Worm (Caenorhabditis elegans) whole organism, midembryonic: Measurements from ENCODE around the gene K02E2.6.

ENCODE experiments used
- T22C8.4 ChIP-seq: fragments of 200-800 bp; sonication (Bioruptor generic); IDR thresholded peaks from 2 replicates; pipeline ENCODE4 v1.3.6; 2022; ENCODE audit warnings: missing genetic modification characterization, missing compliant biosample characterization
- cog-1 ChIP-seq: sonication (generic microtip); optimal IDR thresholded peaks from 2 replicates; lab custom pipeline; 2016; ENCODE audit warnings: missing genetic modification characterization, missing compliant biosample characterization
- flt-1 ChIP-seq: fragments of 200-800 bp; sonication (Bioruptor generic); IDR thresholded peaks from 2 replicates; pipeline ENCODE4 v1.3.6; 2022; ENCODE audit warnings: missing genetic modification characterization, missing compliant biosample characterization
- klf-2 ChIP-seq: fragments of 200-800 bp; sonication (Bioruptor generic); conservative IDR thresholded peaks from 2 replicates; pipeline ENCODE4 v1.3.6; 2022; ENCODE audit warnings: missing genetic modification reagents, missing genetic modification characterization, missing compliant biosample characterization
- med-1 ChIP-seq: sonication (generic microtip); optimal IDR thresholded peaks from 2 replicates; lab custom pipeline; 2017; ENCODE audit warnings: missing genetic modification characterization, mild to moderate bottlenecking, missing compliant biosample characterization, antibody characterized with exemption, missing genetic modification reagents; ENCODE audit not compliant: insufficient read depth
- ref-1 ChIP-seq: fragments of 200-800 bp; sonication (Bioruptor generic); conservative IDR thresholded peaks from 2 replicates; pipeline ENCODE4 v1.3.6; 2022; ENCODE audit warnings: missing genetic modification reagents, missing genetic modification characterization, missing compliant biosample characterization
- tab-1 ChIP-seq: fragments of 200-800 bp; sonication (Bioruptor generic); IDR thresholded peaks from 2 replicates; pipeline ENCODE4 v1.3.6; 2022; ENCODE audit warnings: missing genetic modification characterization, missing compliant biosample characterization
- ztf-23 ChIP-seq: fragments of 200-800 bp; sonication (Bioruptor generic); IDR thresholded peaks from 2 replicates; pipeline ENCODE4 v1.3.6; 2022; ENCODE audit warnings: missing genetic modification reagents, missing genetic modification characterization, missing compliant biosample characterization
- ztf-29 ChIP-seq: fragments of 200-800 bp; sonication (Bioruptor generic); IDR thresholded peaks from 2 replicates; pipeline ENCODE4 v1.3.6; 2022; ENCODE audit warnings: missing genetic modification reagents, missing genetic modification characterization, missing compliant biosample characterization

K02E2.6 gene

DNA sequence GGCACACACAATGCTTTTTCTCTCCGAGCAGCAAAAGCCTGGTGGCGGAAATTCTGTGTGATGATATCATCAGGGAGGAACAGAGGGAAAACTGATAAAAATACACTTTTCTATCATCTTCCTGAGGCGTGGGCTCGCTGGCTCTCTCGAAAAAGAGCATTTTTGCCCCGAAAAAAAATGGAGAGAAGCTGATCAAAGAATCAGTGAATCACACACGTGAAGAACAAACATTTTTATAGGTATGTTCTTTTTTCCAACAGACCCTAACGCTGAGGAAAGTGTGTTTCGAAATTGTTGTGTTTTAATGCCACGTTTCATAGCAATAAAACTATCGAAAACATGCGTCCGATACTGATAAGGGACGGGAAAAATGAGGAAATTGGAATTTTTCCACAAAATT, 36.4 kb downstream of the K02E2.6 start:
- TF ChIP-seq tab-1 (no peak), T22C8.4 (GFP tag; lab: Robert Waterston, UW) (no peak), cog-1 (tag; lab: Kevin White, UChicago) (no peak), flt-1 (GFP tag; lab: Robert Waterston, UW) (no peak), ztf-23 (no peak), ztf-29 (GFP tag; lab: Robert Waterston, UW) (no peak)

DNA sequence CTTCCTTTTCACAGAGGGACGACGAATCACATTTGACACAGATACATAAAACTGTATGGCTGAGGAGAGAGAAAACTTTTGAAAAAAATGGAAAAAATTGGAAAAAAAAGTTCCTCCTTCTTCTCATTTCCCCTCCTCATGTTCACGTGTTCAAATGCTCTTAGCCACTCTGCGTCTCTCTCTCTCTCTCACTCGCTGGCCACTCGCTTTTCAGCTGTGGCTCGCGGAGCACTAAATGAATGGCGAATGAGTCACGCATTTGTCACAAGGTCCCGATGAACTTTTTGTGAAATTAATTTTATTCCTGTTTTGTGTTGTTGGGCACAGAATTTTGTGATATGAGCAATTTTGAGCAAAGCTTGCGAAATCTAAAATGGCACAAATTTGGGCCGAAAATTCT, 37.4 kb downstream of the K02E2.6 start:
- TF ChIP-seq tab-1 (no peak), med-1 (GFP tag; lab: Kevin White, UChicago) (no peak)

DNA sequence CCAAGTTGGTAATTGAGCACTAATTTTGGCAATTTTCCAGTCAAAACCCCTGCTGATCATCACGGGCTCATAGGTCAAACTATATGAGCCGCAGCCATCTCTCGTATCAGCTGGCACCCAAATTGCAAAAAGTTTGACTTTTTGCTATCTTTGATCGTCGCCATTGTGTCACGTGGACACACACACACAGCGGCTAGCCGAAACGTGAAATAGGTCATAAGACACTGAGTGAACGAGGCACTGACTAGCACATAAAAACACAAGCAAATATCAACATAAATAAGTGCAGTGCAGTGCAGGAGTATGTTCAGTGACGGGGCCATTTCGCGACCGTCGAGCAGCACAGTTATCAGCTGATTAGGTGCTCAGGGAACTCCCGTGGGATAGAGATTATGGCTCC, 38.4 kb downstream of the K02E2.6 start:
- TF ChIP-seq med-1 (GFP tag; lab: Kevin White, UChicago) (no peak), ref-1 (GFP tag; lab: Robert Waterston, UW) (no peak), ztf-29 (GFP tag; lab: Robert Waterston, UW) (no peak), cog-1 (tag; lab: Kevin White, UChicago) (no peak), klf-2 (no peak), tab-1 (no peak), ztf-23 (no peak), T22C8.4 (GFP tag; lab: Robert Waterston, UW) (no peak), flt-1 (GFP tag; lab: Robert Waterston, UW) (no peak)

DNA sequence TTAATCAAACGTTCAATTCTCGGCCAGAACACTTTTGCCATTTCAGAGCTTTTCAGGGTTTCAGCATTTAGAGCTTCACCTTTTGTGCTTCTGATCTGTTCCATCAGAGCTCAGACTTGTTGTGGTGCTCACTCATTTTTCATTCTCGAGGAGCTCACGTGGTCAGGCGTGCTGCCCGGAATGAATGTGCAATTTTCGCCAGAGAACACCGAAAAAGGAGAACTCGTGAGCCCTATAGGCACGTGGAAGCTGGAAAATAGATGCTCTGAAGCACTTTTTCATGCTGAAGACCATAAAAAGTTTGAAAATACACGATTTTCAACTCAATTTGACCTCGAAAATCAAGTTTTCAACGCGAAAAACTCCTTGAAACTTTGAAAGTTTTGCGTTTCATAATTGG, 39.3 kb downstream of the K02E2.6 start:
- TF ChIP-seq ztf-23 (no peak), ref-1 (GFP tag; lab: Robert Waterston, UW) (no peak), klf-2 (no peak), med-1 (GFP tag; lab: Kevin White, UChicago) (no peak), ztf-29 (GFP tag; lab: Robert Waterston, UW) (no peak), flt-1 (GFP tag; lab: Robert Waterston, UW) (no peak), T22C8.4 (GFP tag; lab: Robert Waterston, UW) (no peak), cog-1 (tag; lab: Kevin White, UChicago) (no peak), tab-1 (no peak)

DNA sequence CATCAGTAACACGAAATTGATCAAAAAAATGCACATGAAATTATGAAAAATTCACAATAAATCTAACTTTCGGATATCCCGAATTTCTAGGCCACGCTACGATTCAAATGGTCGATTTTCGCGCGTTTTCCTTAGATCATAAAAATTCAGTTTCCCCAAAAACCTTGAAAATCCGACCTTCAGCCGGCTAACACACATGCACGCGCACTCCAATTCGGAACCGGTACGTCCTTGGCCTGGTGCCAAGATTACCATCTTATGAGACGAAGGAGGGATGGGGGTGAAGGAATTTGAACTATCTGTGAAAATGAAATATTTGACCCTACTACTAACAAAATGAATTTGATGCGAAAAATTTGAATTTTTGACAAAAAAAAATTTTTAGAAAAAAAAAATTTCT, 42.4 kb downstream of the K02E2.6 start:
- TF ChIP-seq ztf-23 = no peak
- TF ChIP-seq cog-1 (tag; lab: Kevin White, UChicago) = no peak
- no peak for TF ChIP-seq med-1 (GFP tag; lab: Kevin White, UChicago)
- no peak for TF ChIP-seq ref-1 (GFP tag; lab: Robert Waterston, UW)
- no peak for TF ChIP-seq T22C8.4 (GFP tag; lab: Robert Waterston, UW)
- no peak for TF ChIP-seq ztf-29 (GFP tag; lab: Robert Waterston, UW)
- TF ChIP-seq klf-2 = no peak
- no peak for TF ChIP-seq tab-1

DNA sequence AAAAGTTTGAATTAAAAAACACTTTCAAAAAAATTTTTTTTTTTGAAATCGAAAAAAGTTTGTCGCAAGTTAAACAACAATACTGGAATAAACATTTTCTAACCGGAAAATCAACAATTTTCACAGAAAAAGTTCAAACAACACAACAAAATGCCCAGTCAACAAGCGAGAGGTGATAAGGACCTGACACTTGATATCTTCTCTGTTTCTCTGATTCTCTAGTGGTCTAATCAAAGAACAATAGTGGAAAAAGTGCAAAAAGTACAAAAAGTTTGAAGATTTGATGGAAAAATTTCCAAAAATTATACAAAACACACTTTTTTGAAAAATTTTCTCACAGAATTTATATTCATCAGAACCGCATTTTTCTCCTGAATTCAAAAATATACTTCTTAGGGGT, 43.1 kb downstream of the K02E2.6 start:
- TF ChIP-seq cog-1 (tag; lab: Kevin White, UChicago) (no peak), ztf-23 (no peak), ref-1 (GFP tag; lab: Robert Waterston, UW) (no peak)

DNA sequence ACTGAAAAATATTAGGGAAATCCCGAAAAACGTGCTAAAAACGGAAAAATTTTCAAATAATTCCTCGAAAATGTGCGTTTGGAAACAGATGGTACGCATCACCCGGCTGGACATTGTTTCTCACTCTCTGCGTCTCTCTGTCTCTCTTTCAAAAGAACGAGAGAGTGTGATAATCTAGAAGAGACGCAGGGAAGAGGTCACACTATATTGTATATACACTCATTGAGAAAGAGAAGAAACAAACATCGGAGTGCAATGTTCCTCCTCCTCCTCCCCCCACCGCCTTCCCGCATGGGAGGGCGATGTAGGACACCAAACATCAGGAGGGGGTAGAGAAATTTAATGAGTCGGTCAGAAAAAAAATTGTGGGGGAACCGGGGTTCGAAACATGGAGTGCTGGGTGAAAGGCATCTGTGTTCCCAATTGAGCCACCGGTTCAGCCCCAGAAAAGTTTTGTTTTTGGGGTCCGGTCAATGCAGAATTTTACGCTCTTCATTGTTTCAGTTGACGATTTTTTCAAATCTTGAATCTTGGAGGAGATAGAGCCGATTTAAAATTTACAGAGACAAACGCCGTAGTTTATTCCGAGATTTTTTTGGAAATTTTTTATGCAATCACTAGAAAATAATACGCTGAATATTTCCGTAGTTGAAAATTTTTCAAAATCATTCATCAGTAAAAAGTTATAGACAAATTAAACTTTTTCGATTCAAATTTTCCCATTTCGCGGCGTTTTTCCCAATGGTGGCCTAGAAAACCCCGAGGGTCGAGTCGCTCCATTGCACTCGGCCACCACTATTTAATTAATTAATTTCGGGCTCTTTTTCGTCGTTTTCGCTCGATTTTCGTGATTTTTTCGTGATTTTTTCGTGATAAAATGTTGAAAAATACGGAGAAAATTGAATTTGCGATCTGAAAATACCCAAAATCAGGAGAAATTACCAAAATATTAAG, 44.1 kb downstream of the K02E2.6 start:
- TF ChIP-seq cog-1 (tag; lab: Kevin White, UChicago) (peak; percentile 94), ztf-23 (0 out of 2 replicates have a peak, but pooled peaks have one; percentile 36), tab-1 (no peak), flt-1 (GFP tag; lab: Robert Waterston, UW) (peak; percentile 45; the same call in 1 of the 2 replicates)

DNA sequence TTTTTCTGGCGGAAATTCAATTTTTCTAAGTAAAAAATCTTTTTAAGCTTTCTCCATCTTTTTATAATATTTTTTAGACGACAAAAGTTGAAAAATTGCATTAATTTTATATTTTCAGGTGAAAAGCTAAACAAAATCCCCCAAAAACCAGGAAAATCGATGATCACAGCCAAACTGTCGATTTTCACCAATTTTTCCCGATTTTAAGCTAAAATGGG, 44.7 kb downstream of the K02E2.6 start, which contains the start of the genes fce-2 and F48F5.8:
fce-2 (plus strand) TSS at position 119 of the 218 bp plus-strand sequence.
F48F5.8 (plus strand) TSS at position 160 of the 218 bp plus-strand sequence.
- TF ChIP-seq tab-1 (no peak), ref-1 (GFP tag; lab: Robert Waterston, UW) (no peak), med-1 (GFP tag; lab: Kevin White, UChicago) (no peak), ztf-29 (GFP tag; lab: Robert Waterston, UW) (no peak), cog-1 (tag; lab: Kevin White, UChicago) (no peak)

DNA sequence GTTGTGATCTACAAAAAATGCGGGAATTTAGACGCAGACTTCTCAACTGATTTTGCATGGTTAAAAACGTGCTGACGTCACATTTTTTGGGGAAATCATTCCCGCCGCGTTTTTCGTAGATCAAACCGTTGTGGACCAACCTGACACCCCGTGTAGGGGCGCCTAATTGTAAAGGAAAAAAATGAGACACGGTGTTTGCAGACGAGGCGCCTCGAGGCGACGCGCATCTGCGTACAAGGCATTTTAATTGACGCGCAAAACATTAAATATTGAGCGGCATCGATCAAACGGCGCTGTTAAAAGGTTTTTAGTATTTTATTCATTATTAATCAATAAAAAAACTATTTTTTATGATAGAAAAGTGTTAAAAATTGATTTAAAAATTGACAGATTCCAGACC, 51.0 kb downstream of the K02E2.6 start:
- 0 out of 2 replicates have a peak, but pooled peaks have one; percentile 37 for TF ChIP-seq tab-1
